Worm (Caenorhabditis elegans) whole organism, late embryonic: ENCODE results near the gene nlp-9.

ENCODE experiments used
- C08G9.2 ChIP-seq: sonication (generic microtip); optimal IDR thresholded peaks from 2 replicates; lab custom pipeline; 2016; ENCODE audit warnings: mild to moderate bottlenecking, missing genetic modification characterization, moderate library complexity, missing compliant biosample characterization
- K02D7.2 ChIP-seq: sonication (generic microtip); optimal IDR thresholded peaks from 2 replicates; lab custom pipeline; 2017; ENCODE audit warnings: mild to moderate bottlenecking, missing genetic modification characterization, missing compliant biosample characterization
- T23F11.4 ChIP-seq: fragments of 200-800 bp; sonication (Bioruptor generic); optimal IDR thresholded peaks from 2 replicates; lab custom pipeline; 2018; ENCODE audit warnings: mild to moderate bottlenecking, missing genetic modification characterization, missing compliant biosample characterization
- ahr-1 ChIP-seq: sonication (generic microtip); optimal IDR thresholded peaks from 2 replicates; lab custom pipeline; 2016; ENCODE audit warnings: missing genetic modification characterization, missing compliant biosample characterization
- ama-1 ChIP-seq: fragments of 150-350 bp; optimal IDR thresholded peaks from 2 replicates; lab custom pipeline; 2014
- ceh-18 ChIP-seq: sonication (generic microtip); optimal IDR thresholded peaks from 2 replicates; lab custom pipeline; 2016; ENCODE audit warnings: missing genetic modification characterization, missing compliant biosample characterization
- ceh-19 ChIP-seq: fragments of 200-800 bp; sonication (Bioruptor generic); optimal IDR thresholded peaks from 2 replicates; lab custom pipeline; 2018; ENCODE audit warnings: mild to moderate bottlenecking, missing genetic modification characterization, missing compliant biosample characterization
- ceh-2 ChIP-seq: sonication (generic microtip); optimal IDR thresholded peaks from 2 replicates; lab custom pipeline; 2016; ENCODE audit warnings: missing genotype, missing genetic modification characterization, missing compliant biosample characterization
- ceh-22 ChIP-seq: sonication (generic microtip); optimal IDR thresholded peaks from 2 replicates; lab custom pipeline; 2017; ENCODE audit warnings: missing biosample characterization, missing genetic modification characterization
- ceh-30 ChIP-seq: fragments of 150-350 bp; optimal IDR thresholded peaks from 2 replicates; lab custom pipeline; 2014; ENCODE audit warnings: missing biosample characterization, missing genetic modification characterization
- ceh-34 ChIP-seq: sonication (generic microtip); optimal IDR thresholded peaks from 2 replicates; lab custom pipeline; 2016; ENCODE audit warnings: mild to moderate bottlenecking, missing genetic modification characterization, missing compliant biosample characterization
- ceh-6 ChIP-seq: fragments of 200-800 bp; sonication (Bioruptor generic); optimal IDR thresholded peaks from 2 replicates; lab custom pipeline; 2018; ENCODE audit warnings: mild to moderate bottlenecking, missing genetic modification characterization, missing compliant biosample characterization
- che-1 ChIP-seq: sonication (generic microtip); optimal IDR thresholded peaks from 2 replicates; lab custom pipeline; 2016; ENCODE audit warnings: mild to moderate bottlenecking, missing genetic modification characterization, missing compliant biosample characterization
- dmd-4 ChIP-seq: sonication (generic microtip); optimal IDR thresholded peaks from 2 replicates; lab custom pipeline; 2016; ENCODE audit warnings: borderline replicate concordance, missing genetic modification characterization, missing compliant biosample characterization
- dve-1 ChIP-seq: sonication (generic microtip); optimal IDR thresholded peaks from 2 replicates; lab custom pipeline; 2017; ENCODE audit warnings: antibody characterized with exemption, mild to moderate bottlenecking, missing genetic modification characterization, missing compliant biosample characterization
- elt-2 ChIP-seq: sonication (generic microtip); optimal IDR thresholded peaks from 2 replicates; lab custom pipeline; 2016; ENCODE audit warnings: missing genetic modification reagents, missing genetic modification characterization, missing compliant biosample characterization
- elt-4 ChIP-seq: sonication (generic microtip); optimal IDR thresholded peaks from 2 replicates; lab custom pipeline; 2016; ENCODE audit warnings: missing genetic modification characterization, missing compliant biosample characterization
- eyg-1 ChIP-seq: sonication (generic microtip); optimal IDR thresholded peaks from 2 replicates; lab custom pipeline; 2016; ENCODE audit warnings: missing genotype, missing genetic modification characterization, missing compliant biosample characterization
- fax-1 ChIP-seq: sonication (generic microtip); optimal IDR thresholded peaks from 2 replicates; lab custom pipeline; 2016; ENCODE audit warnings: missing genotype, missing genetic modification characterization, missing compliant biosample characterization
- fkh-10 ChIP-seq: fragments of 150-350 bp; optimal IDR thresholded peaks from 2 replicates; lab custom pipeline; 2014; ENCODE audit warnings: missing biosample characterization, missing genetic modification reagents, missing genetic modification characterization
- gmeb-2 ChIP-seq: sonication (generic microtip); optimal IDR thresholded peaks from 2 replicates; lab custom pipeline; 2016; ENCODE audit warnings: missing genetic modification characterization, inconsistent platforms, missing compliant biosample characterization
- hlh-13 ChIP-seq: fragments of 200-800 bp; sonication (Bioruptor generic); optimal IDR thresholded peaks from 2 replicates; lab custom pipeline; 2018; ENCODE audit warnings: mild to moderate bottlenecking, missing genetic modification characterization, missing compliant biosample characterization
- lim-6 ChIP-seq: sonication (generic microtip); optimal IDR thresholded peaks from 2 replicates; lab custom pipeline; 2016; ENCODE audit warnings: missing genetic modification characterization, missing compliant biosample characterization
- lin-11 ChIP-seq: fragments of 200-800 bp; sonication (Bioruptor generic); optimal IDR thresholded peaks from 2 replicates; lab custom pipeline; 2018; ENCODE audit warnings: mild to moderate bottlenecking, missing genetic modification characterization, missing compliant biosample characterization
- madf-2 ChIP-seq: sonication (generic microtip); optimal IDR thresholded peaks from 2 replicates; lab custom pipeline; 2017; ENCODE audit warnings: missing genetic modification characterization, missing compliant biosample characterization
- mec-3 ChIP-seq: sonication (generic microtip); optimal IDR thresholded peaks from 2 replicates; lab custom pipeline; 2016; ENCODE audit warnings: borderline replicate concordance, missing genetic modification characterization, missing compliant biosample characterization
- nfya-1 ChIP-seq: sonication (generic microtip); optimal IDR thresholded peaks from 2 replicates; lab custom pipeline; 2017; ENCODE audit warnings: missing genetic modification characterization, mild to moderate bottlenecking, missing compliant biosample characterization, antibody characterized with exemption, moderate library complexity
- nhr-232 ChIP-seq: sonication (generic microtip); optimal IDR thresholded peaks from 2 replicates; lab custom pipeline; 2016; ENCODE audit warnings: missing genetic modification characterization, missing compliant biosample characterization
- npax-4 ChIP-seq: sonication (generic microtip); optimal IDR thresholded peaks from 2 replicates; lab custom pipeline; 2016; ENCODE audit warnings: missing genetic modification characterization, missing compliant biosample characterization
- odd-2 ChIP-seq: sonication (generic microtip); optimal IDR thresholded peaks from 2 replicates; lab custom pipeline; 2017; ENCODE audit warnings: antibody characterized with exemption, mild to moderate bottlenecking, missing genetic modification characterization, missing compliant biosample characterization
- pat-9 ChIP-seq: fragments of 200-800 bp; sonication (Bioruptor generic); optimal IDR thresholded peaks from 2 replicates; lab custom pipeline; 2018; ENCODE audit warnings: mild to moderate bottlenecking, missing genetic modification characterization, moderate library complexity, missing compliant biosample characterization
- pha-2 ChIP-seq: sonication (generic microtip); optimal IDR thresholded peaks from 2 replicates; lab custom pipeline; 2017; ENCODE audit warnings: mild to moderate bottlenecking, missing genetic modification characterization, missing compliant biosample characterization
- pha-4 ChIP-seq: fragments of 150-350 bp; optimal IDR thresholded peaks from 2 replicates; lab custom pipeline; 2018; ENCODE audit warnings: missing biosample characterization, missing genetic modification reagents, missing genetic modification characterization
- pqm-1 ChIP-seq: sonication (generic microtip); optimal IDR thresholded peaks from 2 replicates; lab custom pipeline; 2016; ENCODE audit warnings: missing genetic modification characterization, missing compliant biosample characterization
- pros-1 ChIP-seq: fragments of 150-350 bp; optimal IDR thresholded peaks from 2 replicates; lab custom pipeline; 2014; ENCODE audit warnings: missing biosample characterization, missing genetic modification reagents, missing genetic modification characterization
- rnt-1 ChIP-seq: sonication (generic microtip); optimal IDR thresholded peaks from 2 replicates; lab custom pipeline; 2016; ENCODE audit warnings: missing genetic modification characterization, missing compliant biosample characterization
- tbx-7 ChIP-seq: sonication (generic microtip); optimal IDR thresholded peaks from 2 replicates; lab custom pipeline; 2016; ENCODE audit warnings: missing genotype, missing genetic modification characterization, missing compliant biosample characterization
- ttx-3 ChIP-seq: sonication (generic microtip); optimal IDR thresholded peaks from 2 replicates; lab custom pipeline; 2016; ENCODE audit warnings: missing genetic modification reagents, missing genetic modification characterization, missing compliant biosample characterization
- unc-3 ChIP-seq, 2 experiments: fragments of 200-800 bp in 1 of 2; sonication (Bioruptor generic) in 1 of 2; sonication (generic microtip) in 1 of 2; conservative IDR thresholded peaks in 1 of 2; optimal IDR thresholded peaks in 1 of 2; 2 replicates each; pipeline versions ENCODE4 v1.3.6 to Lab custom; 2016 to 2022; ENCODE audit warnings: missing compliant biosample characterization in 2 of 2, missing genetic modification characterization in 2 of 2, missing genetic modification reagents in 1 of 2
- unc-42 ChIP-seq: sonication (generic microtip); optimal IDR thresholded peaks from 2 replicates; lab custom pipeline; 2016; ENCODE audit warnings: missing genotype, missing genetic modification characterization, missing compliant biosample characterization
- unc-86 ChIP-seq: sonication (generic microtip); optimal IDR thresholded peaks from 2 replicates; lab custom pipeline; 2016; ENCODE audit warnings: missing genetic modification characterization, missing compliant biosample characterization
- zip-5 ChIP-seq: sonication (generic microtip); optimal IDR thresholded peaks from 2 replicates; lab custom pipeline; 2016; ENCODE audit warnings: missing genetic modification characterization, missing compliant biosample characterization
- ztf-16 ChIP-seq: sonication (generic microtip); optimal IDR thresholded peaks from 2 replicates; lab custom pipeline; 2017; ENCODE audit warnings: missing genetic modification characterization, missing compliant biosample characterization

Gene nlp-9

DNA sequence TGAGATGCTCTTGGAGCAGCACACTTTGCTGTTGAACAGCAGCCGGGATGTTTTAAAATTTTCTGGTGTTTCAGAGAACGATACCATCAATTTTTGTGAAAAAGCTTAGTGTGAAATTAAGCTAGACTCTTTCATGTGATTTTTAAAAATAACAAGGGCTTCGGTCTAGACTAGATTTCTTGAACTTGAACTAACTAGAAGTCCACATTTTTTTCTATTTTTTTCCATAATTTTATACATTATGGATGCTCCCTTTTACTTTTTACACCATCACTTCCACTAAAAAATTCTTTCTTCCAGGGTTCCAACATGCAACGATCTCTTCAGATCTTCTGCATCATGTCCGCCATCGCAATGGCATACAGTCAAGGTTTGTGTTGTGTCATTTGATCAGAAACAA, 16.7 kb downstream of the nlp-9 start, which contains the start of gene nlp-13:
Gene nlp-13 (plus strand): TSS at position 301 of the 400 bp plus-strand sequence.
- no peak for TF ChIP-seq unc-86 (tag; lab: Kevin White, UChicago)
- TF ChIP-seq ttx-3 (tag; lab: Kevin White, UChicago): no peak
- TF ChIP-seq K02D7.2 (tag; lab: Kevin White, UChicago): no peak
- no peak for TF ChIP-seq zip-5 (tag; lab: Kevin White, UChicago)
- no peak for TF ChIP-seq eyg-1 (tag; lab: Kevin White, UChicago)
- no peak for TF ChIP-seq ama-1 (lab: Kevin White, UChicago)
- no peak for TF ChIP-seq nfya-1 (tag; lab: Kevin White, UChicago)
- TF ChIP-seq ceh-19 (GFP tag; lab: Kevin White, UChicago): no peak
- TF ChIP-seq unc-42 (tag; lab: Kevin White, UChicago): no peak
- TF ChIP-seq, all 69 proteins: peak for 0

DNA sequence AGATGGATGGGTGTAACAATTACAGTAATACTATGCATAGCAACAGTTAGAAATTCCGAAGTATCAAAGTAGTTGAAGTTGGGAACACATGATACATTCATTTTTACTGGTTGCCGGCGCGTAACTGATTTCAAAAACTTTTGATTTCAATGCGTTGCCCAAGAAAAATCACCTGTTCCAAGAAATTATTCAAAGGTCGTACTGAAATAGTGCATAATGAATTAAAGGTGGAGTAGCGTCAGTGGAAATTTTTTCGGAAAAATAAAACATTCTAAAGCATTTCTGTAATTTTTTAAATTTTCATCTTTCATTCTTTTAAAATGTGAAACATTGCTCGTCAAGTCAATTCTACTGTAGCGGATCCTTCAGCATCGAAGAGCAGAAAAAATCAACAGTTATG, 20.9 kb downstream of the nlp-9 start, which contains the start of gene srh-204:
Gene srh-204 (minus strand): TSS at position 101 of the 400 bp plus-strand sequence.
- TF ChIP-seq hlh-13 (no peak), pat-9 (tag; lab: Kevin White, UChicago) (no peak), unc-3 (GFP tag; conservative IDR thresholded peaks at IDR 0.05; lab: Robert Waterston, UW) (no peak), unc-3 (tag; optimal IDR thresholded peaks at IDR 0.05; lab: Kevin White, UChicago) (no peak), elt-4 (tag; lab: Kevin White, UChicago) (no peak), ceh-30 (tag; lab: Kevin White, UChicago) (no peak), pha-4 (tag; lab: Kevin White, UChicago) (no peak), nfya-1 (tag; lab: Kevin White, UChicago) (no peak), fax-1 (no peak), pha-2 (no peak), pros-1 (tag; lab: Kevin White, UChicago) (no peak), dve-1 (tag; lab: Kevin White, UChicago) (no peak), elt-2 (tag; lab: Kevin White, UChicago) (no peak), lim-6 (tag; lab: Kevin White, UChicago) (no peak), odd-2 (tag; lab: Kevin White, UChicago) (no peak), C08G9.2 (no peak), tbx-7 (no peak), ceh-34 (no peak)
- TF ChIP-seq, all 69 proteins: peak for 0

DNA sequence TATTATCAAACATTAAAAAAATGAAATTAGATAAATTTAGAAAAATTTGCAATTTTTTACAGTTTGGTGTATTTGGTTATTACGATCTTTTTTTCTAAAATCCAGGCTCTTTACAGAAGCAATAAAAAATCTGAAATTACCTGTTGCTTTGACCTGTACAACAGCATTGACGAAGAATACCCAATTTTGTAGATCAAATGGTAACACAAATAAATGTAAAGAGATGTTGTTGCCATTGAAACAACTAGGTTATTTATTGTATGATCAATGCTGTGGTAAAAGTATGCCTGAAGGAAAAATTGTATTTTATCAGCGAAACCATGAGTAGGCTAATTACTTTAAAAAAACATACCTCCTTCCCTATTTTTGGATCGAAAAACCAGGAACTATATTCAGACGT, 22.1 kb downstream of the nlp-9 start:
- TF ChIP-seq che-1 (tag; lab: Kevin White, UChicago): no peak
- no peak for TF ChIP-seq ahr-1 (tag; lab: Kevin White, UChicago)
- TF ChIP-seq ceh-22 (tag; lab: Kevin White, UChicago): no peak
- no peak for TF ChIP-seq K02D7.2 (tag; lab: Kevin White, UChicago)
- TF ChIP-seq nfya-1 (tag; lab: Kevin White, UChicago): no peak
- TF ChIP-seq ttx-3 (tag; lab: Kevin White, UChicago): no peak
- TF ChIP-seq ceh-6: no peak
- no peak for TF ChIP-seq gmeb-2 (tag; lab: Kevin White, UChicago)
- TF ChIP-seq tbx-7: no peak
- TF ChIP-seq C08G9.2: no peak
- TF ChIP-seq unc-86 (tag; lab: Kevin White, UChicago): no peak
- TF ChIP-seq lin-11 (tag; lab: Kevin White, UChicago): no peak
- no peak for TF ChIP-seq ceh-18
- TF ChIP-seq pqm-1 (tag; lab: Kevin White, UChicago): no peak
- no peak for TF ChIP-seq elt-4 (tag; lab: Kevin White, UChicago)
- no peak for TF ChIP-seq eyg-1 (tag; lab: Kevin White, UChicago)
- no peak for TF ChIP-seq pat-9 (tag; lab: Kevin White, UChicago)
- TF ChIP-seq T23F11.4 (GFP tag; lab: Kevin White, UChicago): no peak
- TF ChIP-seq ztf-16: no peak
- TF ChIP-seq zip-5 (tag; lab: Kevin White, UChicago): no peak

DNA sequence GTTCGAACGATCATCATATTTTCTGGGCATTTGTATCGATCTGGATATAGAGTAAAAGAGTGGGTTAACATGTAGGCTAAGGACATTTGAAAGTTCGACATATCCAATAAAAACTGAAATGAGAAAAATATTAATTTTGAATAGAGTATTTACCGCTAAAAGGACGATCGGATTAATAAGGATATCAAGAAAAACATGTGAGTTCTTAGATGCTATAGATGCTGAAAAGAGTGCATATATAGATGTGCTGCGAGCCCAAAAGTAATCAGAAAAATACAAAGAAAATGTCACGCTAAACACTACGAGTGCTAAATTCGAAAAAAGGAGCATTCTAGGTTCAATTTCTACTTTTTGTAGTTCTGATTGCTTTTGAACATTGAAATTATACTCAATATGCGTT, 23.0 kb downstream of the nlp-9 start, which contains the start of gene srt-12:
Gene srt-12 (minus strand): TSS at position 101 of the 400 bp plus-strand sequence.
- TF ChIP-seq nhr-232: no peak
- no peak for TF ChIP-seq ceh-19 (GFP tag; lab: Kevin White, UChicago)
- no peak for TF ChIP-seq ceh-2
- no peak for TF ChIP-seq npax-4 (tag; lab: Kevin White, UChicago)
- TF ChIP-seq madf-2 (tag; lab: Kevin White, UChicago): no peak
- TF ChIP-seq rnt-1 (tag; lab: Kevin White, UChicago): no peak
- no peak for TF ChIP-seq pqm-1 (tag; lab: Kevin White, UChicago)
- no peak for TF ChIP-seq mec-3 (tag; lab: Kevin White, UChicago)
- no peak for TF ChIP-seq lin-11 (tag; lab: Kevin White, UChicago)
- no peak for TF ChIP-seq nfya-1 (tag; lab: Kevin White, UChicago)
- no peak for TF ChIP-seq dmd-4 (tag; lab: Kevin White, UChicago)
- no peak for TF ChIP-seq lim-6 (tag; lab: Kevin White, UChicago)
- TF ChIP-seq elt-2 (tag; lab: Kevin White, UChicago): no peak
- TF ChIP-seq fkh-10 (GFP tag; lab: Kevin White, UChicago): no peak
